Fruit fly (Drosophila melanogaster) whole organism, embryonic: ENCODE measurements around the gene CG32700.

Experiments
- Ada2b ChIP-seq: fragments of 200-800 bp; sonication (Bioruptor generic); IDR thresholded peaks from 2 replicates; pipeline ENCODE4 v1.3.6; 2022; ENCODE audit warnings: missing biosample characterization, missing genetic modification characterization
- Atf-2 ChIP-seq: fragments of 200-800 bp; sonication (Bioruptor generic); optimal IDR thresholded peaks from 2 replicates; lab custom pipeline; 2016; ENCODE audit warnings: missing biosample characterization, missing genetic modification characterization
- B-H2 ChIP-seq: fragments of 200-800 bp; sonication (Bioruptor generic); optimal IDR thresholded peaks from 2 replicates; lab custom pipeline; 2018; ENCODE audit warnings: missing biosample characterization, mild to moderate bottlenecking, missing genetic modification characterization
- CG10462 ChIP-seq: fragments of 200-800 bp; sonication (Bioruptor generic); optimal IDR thresholded peaks from 2 replicates; lab custom pipeline; 2016; ENCODE audit warnings: missing biosample characterization, missing genetic modification characterization
- CG10654 ChIP-seq: fragments of 200-800 bp; sonication (Bioruptor generic); optimal IDR thresholded peaks from 2 replicates; lab custom pipeline; 2016; ENCODE audit warnings: missing biosample characterization, missing genetic modification characterization
- CG12299 ChIP-seq: fragments of 200-800 bp; sonication (Bioruptor generic); optimal IDR thresholded peaks from 2 replicates; lab custom pipeline; 2018; ENCODE audit warnings: missing biosample characterization, mild to moderate bottlenecking, missing genetic modification characterization
- CG13287 ChIP-seq: fragments of 200-800 bp; sonication (Bioruptor generic); IDR thresholded peaks from 2 replicates; pipeline ENCODE4 v1.3.6; 2022; ENCODE audit warnings: missing biosample characterization, missing genetic modification characterization; ENCODE audit not compliant: partially characterized antibody
- CG13624 ChIP-seq: fragments of 200-800 bp; sonication (Bioruptor generic); optimal IDR thresholded peaks from 2 replicates; lab custom pipeline; 2016; ENCODE audit warnings: missing biosample characterization, missing genetic modification characterization
- CG16815 ChIP-seq: fragments of 200-800 bp; sonication (Bioruptor generic); optimal IDR thresholded peaks from 3 replicates; lab custom pipeline; 2017; ENCODE audit warnings: missing biosample characterization, mild to moderate bottlenecking, missing genetic modification characterization
- CG16863 ChIP-seq: fragments of 200-800 bp; sonication (Bioruptor generic); optimal IDR thresholded peaks from 3 replicates; lab custom pipeline; 2016; ENCODE audit warnings: missing biosample characterization, missing genetic modification characterization
- CG18619 ChIP-seq: fragments of 200-800 bp; sonication (Bioruptor generic); optimal IDR thresholded peaks from 3 replicates; lab custom pipeline; 2017; ENCODE audit warnings: missing biosample characterization, mild to moderate bottlenecking, missing genetic modification characterization
- CG2202 ChIP-seq: fragments of 200-800 bp; sonication (Bioruptor generic); optimal IDR thresholded peaks from 2 replicates; lab custom pipeline; 2018; ENCODE audit warnings: missing biosample characterization, mild to moderate bottlenecking, missing genetic modification characterization
- CG30431 ChIP-seq: fragments of 200-800 bp; sonication (Bioruptor generic); optimal IDR thresholded peaks from 2 replicates; lab custom pipeline; 2017; ENCODE audit warnings: missing biosample characterization, missing genetic modification characterization
- CG31388 ChIP-seq: fragments of 200-800 bp; sonication (Bioruptor generic); optimal IDR thresholded peaks from 2 replicates; lab custom pipeline; 2016; ENCODE audit warnings: missing biosample characterization, missing genetic modification characterization
- CG34376 ChIP-seq: fragments of 200-800 bp; sonication (Bioruptor generic); optimal IDR thresholded peaks from 2 replicates; lab custom pipeline; 2018; ENCODE audit warnings: missing biosample characterization, mild to moderate bottlenecking, missing genetic modification characterization
- CG6175 ChIP-seq: fragments of 200-800 bp; sonication (Bioruptor generic); IDR thresholded peaks from 3 replicates; pipeline ENCODE4 v1.3.6; 2022; ENCODE audit warnings: missing biosample characterization, missing genetic modification characterization
- CG6813 ChIP-seq: fragments of 200-800 bp; sonication (Bioruptor generic); optimal IDR thresholded peaks from 2 replicates; lab custom pipeline; 2017; ENCODE audit warnings: missing biosample characterization, missing genetic modification characterization, mild to moderate bottlenecking, moderate library complexity, missing genetic modification reagents
- CG8290 ChIP-seq, 3 experiments: fragments of 200-800 bp; sonication (Bioruptor generic); optimal IDR thresholded peaks; 2 replicates each; lab custom pipeline; 2016 to 2019; ENCODE audit warnings: missing biosample characterization in 3 of 3, missing genetic modification characterization in 3 of 3, mild to moderate bottlenecking in 2 of 3, moderate library complexity in 1 of 3
- CG9797 ChIP-seq: fragments of 200-800 bp; sonication (Bioruptor generic); optimal IDR thresholded peaks from 3 replicates; lab custom pipeline; 2018; ENCODE audit warnings: missing biosample characterization, mild to moderate bottlenecking, missing genetic modification characterization
- Chrac-16 ChIP-seq: fragments of 200-800 bp; sonication (Bioruptor generic); optimal IDR thresholded peaks from 3 replicates; lab custom pipeline; 2016; ENCODE audit warnings: missing biosample characterization, missing genetic modification characterization
- E2f2 ChIP-seq: fragments of 200-800 bp; sonication (Bioruptor generic); IDR thresholded peaks from 2 replicates; pipeline ENCODE4 v1.3.6; 2022; ENCODE audit warnings: missing biosample characterization, missing genetic modification characterization
- Fer2 ChIP-seq: fragments of 200-800 bp; sonication (Bioruptor generic); optimal IDR thresholded peaks from 2 replicates; lab custom pipeline; 2018; ENCODE audit warnings: missing biosample characterization, mild to moderate bottlenecking, missing genetic modification characterization, moderate library complexity
- H15 ChIP-seq: fragments of 200-800 bp; sonication (Bioruptor generic); IDR thresholded peaks from 3 replicates; pipeline ENCODE4 v1.3.6; 2022; ENCODE audit warnings: missing biosample characterization, missing genetic modification characterization
- Hr39 ChIP-seq: fragments of >200 bp; optimal IDR thresholded peaks from 2 replicates; lab custom pipeline; 2017
- Hr51 ChIP-seq, 2 experiments: fragments of 200-800 bp; sonication (Bioruptor generic); optimal IDR thresholded peaks; 2 replicates in 1 of 2; 3 replicates in 1 of 2; lab custom pipeline; 2016 to 2018; ENCODE audit warnings: missing biosample characterization in 2 of 2, missing genetic modification characterization in 2 of 2, mild to moderate bottlenecking in 1 of 2, moderate library complexity in 1 of 2
- Jarid2 ChIP-seq: fragments of 200-800 bp; sonication (Bioruptor generic); optimal IDR thresholded peaks from 3 replicates; lab custom pipeline; 2017; ENCODE audit warnings: mild to moderate bottlenecking, missing biosample characterization, missing genetic modification reagents, missing genetic modification characterization
- Lim3 ChIP-seq: fragments of 200-800 bp; sonication (Bioruptor generic); IDR thresholded peaks from 2 replicates; pipeline ENCODE4 v1.3.6; 2022; ENCODE audit warnings: missing biosample characterization, missing genetic modification characterization
- MBD-R2 ChIP-seq: fragments of 200-800 bp; sonication (Bioruptor generic); IDR thresholded peaks from 2 replicates; pipeline ENCODE4 v1.3.6; 2022; ENCODE audit warnings: missing biosample characterization, missing genetic modification characterization
- Meics ChIP-seq: fragments of 200-800 bp; sonication (Bioruptor generic); optimal IDR thresholded peaks from 2 replicates; lab custom pipeline; 2017; ENCODE audit warnings: missing biosample characterization, mild to moderate bottlenecking, missing genetic modification characterization
- Sox102F ChIP-seq: fragments of 200-800 bp; sonication (Bioruptor generic); optimal IDR thresholded peaks from 2 replicates; lab custom pipeline; 2018; ENCODE audit warnings: missing biosample characterization, mild to moderate bottlenecking, missing genetic modification characterization, moderate library complexity
- Ssrp ChIP-seq: fragments of 200-800 bp; sonication (Bioruptor generic); optimal IDR thresholded peaks from 2 replicates; lab custom pipeline; 2018; ENCODE audit warnings: missing biosample characterization, mild to moderate bottlenecking, missing genetic modification characterization, moderate library complexity
- bcd ChIP-seq: fragments of 200-800 bp; sonication (Bioruptor generic); optimal IDR thresholded peaks from 2 replicates; lab custom pipeline; 2017; ENCODE audit warnings: missing biosample characterization, mild to moderate bottlenecking, missing genetic modification characterization
- cas ChIP-seq: fragments of 200-800 bp; sonication (Bioruptor generic); IDR thresholded peaks from 2 replicates; pipeline ENCODE4 v1.3.6; 2022; ENCODE audit warnings: missing biosample characterization, missing genetic modification characterization
- cato ChIP-seq: fragments of 200-800 bp; sonication (Bioruptor generic); optimal IDR thresholded peaks from 2 replicates; lab custom pipeline; 2016; ENCODE audit warnings: missing biosample characterization, missing genetic modification characterization, borderline replicate concordance
- dimm ChIP-seq: fragments of 200-800 bp; sonication (Bioruptor generic); IDR thresholded peaks from 2 replicates; pipeline ENCODE4 v1.3.6; 2022; ENCODE audit warnings: missing biosample characterization, missing genetic modification characterization
- esg ChIP-seq: fragments of 200-800 bp; sonication (Bioruptor generic); conservative IDR thresholded peaks from 2 replicates; pipeline ENCODE4 v1.3.6; 2022; ENCODE audit warnings: missing biosample characterization, missing genetic modification characterization
- grau ChIP-seq: fragments of 200-800 bp; optimal IDR thresholded peaks from 3 replicates; lab custom pipeline; 2019; ENCODE audit warnings: missing biosample characterization, mild to moderate bottlenecking, missing genetic modification characterization, moderate library complexity
- h ChIP-seq: fragments of >200 bp; optimal IDR thresholded peaks from 2 replicates; lab custom pipeline; 2017
- hkb ChIP-seq, 2 experiments: fragments of 200-800 bp in 1 of 2; fragments of >200 bp in 1 of 2; sonication (Bioruptor generic) in 1 of 2; IDR thresholded peaks in 1 of 2; optimal IDR thresholded peaks in 1 of 2; 2 replicates each; pipeline versions ENCODE4 v1.3.6 to Lab custom; 2017 to 2022; ENCODE audit warnings: missing biosample characterization in 1 of 2, missing genetic modification characterization in 1 of 2
- kah ChIP-seq: fragments of 200-800 bp; sonication (Bioruptor generic); optimal IDR thresholded peaks from 2 replicates; lab custom pipeline; 2018; ENCODE audit warnings: missing biosample characterization, mild to moderate bottlenecking, missing genetic modification characterization
- klu ChIP-seq: fragments of 200-800 bp; sonication (Bioruptor generic); IDR thresholded peaks from 2 replicates; pipeline ENCODE4 v1.3.6; 2022; ENCODE audit warnings: missing biosample characterization, missing genetic modification characterization
- knrl ChIP-seq: fragments of 200-800 bp; sonication (Bioruptor generic); IDR thresholded peaks from 3 replicates; pipeline ENCODE4 v1.3.6; 2022; ENCODE audit warnings: missing biosample characterization, missing genetic modification characterization; ENCODE audit not compliant: partially characterized antibody
- lilli ChIP-seq: fragments of 200-800 bp; sonication (Bioruptor generic); optimal IDR thresholded peaks from 3 replicates; lab custom pipeline; 2016; ENCODE audit warnings: missing biosample characterization, missing genetic modification characterization
- mam ChIP-seq: fragments of 200-800 bp; sonication (Bioruptor generic); optimal IDR thresholded peaks from 3 replicates; lab custom pipeline; 2016; ENCODE audit warnings: missing biosample characterization, missing genetic modification characterization
- pum ChIP-seq: fragments of 200-800 bp; sonication (Bioruptor generic); optimal IDR thresholded peaks from 2 replicates; lab custom pipeline; 2016; ENCODE audit warnings: missing biosample characterization, missing genetic modification characterization
- sob ChIP-seq: fragments of 200-800 bp; sonication (Bioruptor generic); IDR thresholded peaks from 2 replicates; pipeline ENCODE4 v1.3.6; 2022; ENCODE audit warnings: missing biosample characterization, missing genetic modification characterization
- trh ChIP-seq: fragments of 200-800 bp; sonication (Bioruptor generic); optimal IDR thresholded peaks from 2 replicates; lab custom pipeline; 2016; ENCODE audit warnings: missing biosample characterization, missing genetic modification characterization
- vfl ChIP-seq: fragments of 200-800 bp; sonication (Bioruptor generic); optimal IDR thresholded peaks from 2 replicates; lab custom pipeline; 2016; ENCODE audit warnings: missing biosample characterization, missing genetic modification characterization

The CG32700 gene

DNA sequence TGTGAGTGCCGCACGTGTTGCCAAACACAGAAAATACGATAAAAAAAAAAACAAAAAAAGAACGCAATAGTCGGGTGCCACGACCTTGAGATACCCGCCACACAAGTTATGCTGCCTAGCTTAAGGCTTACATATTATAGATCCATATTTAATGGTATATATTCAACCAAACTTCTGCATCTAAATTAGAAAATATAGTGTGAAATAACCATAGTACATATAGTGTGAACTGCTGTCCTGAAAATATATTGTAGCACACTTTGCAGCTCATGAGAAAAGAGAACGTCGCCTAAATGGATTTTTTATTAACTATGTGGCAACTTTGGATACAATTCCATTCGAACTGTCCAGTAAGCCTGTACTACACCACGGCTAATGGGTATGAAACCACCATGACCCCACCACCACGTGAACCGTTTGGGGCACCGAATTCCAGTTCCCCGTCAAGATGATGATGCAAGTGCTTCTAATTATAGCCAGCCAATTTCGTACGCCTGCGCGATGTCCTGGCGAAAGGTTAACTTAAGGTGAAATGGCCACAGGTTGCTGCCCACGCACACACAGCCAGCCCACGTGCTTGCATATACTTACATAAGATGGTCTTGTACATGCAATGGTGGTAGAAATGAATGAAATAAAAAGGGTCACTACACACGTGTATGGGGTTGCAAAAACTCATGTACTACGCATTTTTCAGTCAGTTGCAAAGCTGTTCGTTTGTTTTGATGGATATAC is 49.6 kb upstream of the CG32700 start (continued):
- TF ChIP-seq CG6813: peak; percentile 53
- TF ChIP-seq CG10462: peak; percentile 50
- TF ChIP-seq kah (GFP tag; lab: Kevin White, UChicago): no peak
- TF ChIP-seq hkb (optimal IDR thresholded peaks at IDR 0.05; lab: Kevin White, UChicago): no peak
- TF ChIP-seq hkb (GFP tag; IDR thresholded peaks at IDR 0.05; lab: Robert Waterston, UW): peak; percentile 70
- TF ChIP-seq CG9797 (GFP tag; lab: Kevin White, UChicago): no peak
- TF ChIP-seq esg (GFP tag; lab: Robert Waterston, UW): peak; percentile 66
- TF ChIP-seq pum (GFP tag; lab: Kevin White, UChicago): peak; percentile 72
- 0 out of 2 replicates have a peak, but pooled peaks have one; percentile 9 for TF ChIP-seq MBD-R2 (GFP tag; lab: Robert Waterston, UW)
- peak; percentile 64 for TF ChIP-seq CG30431 (GFP tag; lab: Kevin White, UChicago)
- peak; percentile 62; the same call in 1 of the 2 replicates for TF ChIP-seq Ada2b
- no peak for TF ChIP-seq CG31388 (GFP tag; lab: Kevin White, UChicago)
- no peak for TF ChIP-seq Lim3 (GFP tag; lab: Robert Waterston, UW)
- peak; percentile 72 for TF ChIP-seq Ssrp (tag; lab: Kevin White, UChicago)
- TF ChIP-seq H15 (GFP tag; lab: Robert Waterston, UW): 0 out of 3 replicates have a peak, but pooled peaks have one; percentile 41
- no peak for TF ChIP-seq Hr39 (lab: Kevin White, UChicago)
- TF ChIP-seq cas (GFP tag; lab: Robert Waterston, UW): peak; percentile 32; the same call in 1 of the 2 replicates
- no peak for TF ChIP-seq h (lab: Kevin White, UChicago)
- peak; percentile 86 for TF ChIP-seq mam (GFP tag; lab: Kevin White, UChicago)
- TF ChIP-seq Fer2 (tag; lab: Kevin White, UChicago): peak; percentile 26
- peak; percentile 44; the same call in 1 of the 2 replicates for TF ChIP-seq E2f2 (GFP tag; lab: Robert Waterston, UW)
- TF ChIP-seq CG6175 (GFP tag; lab: Robert Waterston, UW): peak; percentile 49; the same call in 1 of the 3 replicates
- peak; percentile 56 for TF ChIP-seq CG16815
- TF ChIP-seq CG10654 (GFP tag; lab: Kevin White, UChicago): peak; percentile 62
- peak; percentile 61 for TF ChIP-seq trh
- no peak for TF ChIP-seq knrl (GFP tag; lab: Robert Waterston, UW)
- TF ChIP-seq Chrac-16 (GFP tag; lab: Kevin White, UChicago): peak; percentile 65
- peak; percentile 60 for TF ChIP-seq CG34376 (GFP tag; lab: Kevin White, UChicago)
- peak; percentile 84 for TF ChIP-seq Meics
- peak; percentile 44 for TF ChIP-seq sob (GFP tag; lab: Robert Waterston, UW)
- TF ChIP-seq CG13624 (GFP tag; lab: Kevin White, UChicago): peak; percentile 93
- TF ChIP-seq Sox102F: peak; percentile 69
- peak; percentile 70 for TF ChIP-seq CG16863 (GFP tag; lab: Kevin White, UChicago)
- peak; percentile 81 for TF ChIP-seq bcd (GFP tag; lab: Kevin White, UChicago)
- TF ChIP-seq Hr51 (GFP tag; optimal IDR thresholded peaks at IDR 0.05; lab: Kevin White, UChicago): peak; percentile 72 to 84
- TF ChIP-seq CG12299 (tag; lab: Kevin White, UChicago): peak; percentile 63
- TF ChIP-seq B-H2 (GFP tag; lab: Kevin White, UChicago): no peak
- peak; percentile 77 for TF ChIP-seq CG18619 (GFP tag; lab: Kevin White, UChicago)
- TF ChIP-seq Atf-2 (GFP tag; lab: Kevin White, UChicago): peak; percentile 62
- TF ChIP-seq vfl: peak; percentile 58
- no peak for TF ChIP-seq CG2202 (tag; lab: Kevin White, UChicago)
- TF ChIP-seq Jarid2 (GFP tag; lab: Kevin White, UChicago): no peak
- peak; percentile 64 for TF ChIP-seq cato (GFP tag; lab: Kevin White, UChicago)
- TF ChIP-seq CG13287: no peak
- peak; percentile 60; the same call in 1 of the 2 replicates for TF ChIP-seq klu (GFP tag; lab: Robert Waterston, UW)
- peak; percentile 84 for TF ChIP-seq lilli (GFP tag; lab: Kevin White, UChicago)
- peak; percentile 82 for TF ChIP-seq grau (tag; lab: Kevin White, UChicago)
- TF ChIP-seq dimm: 0 out of 2 replicates have a peak, but pooled peaks have one; percentile 24
- TF ChIP-seq CG8290 (GFP tag; optimal IDR thresholded peaks at IDR 0.05; lab: Kevin White, UChicago): peak; percentile 59
- TF ChIP-seq CG8290 (tag; optimal IDR thresholded peaks at IDR 0.05; lab: Kevin White, UChicago): peak in 1 of 2 experiments; percentile 33
